Fruit fly (Drosophila melanogaster) whole organism, embryonic: Measurements from ENCODE around the gene Sec5.
A peak's percentile ranks its signal among the peaks of the same experiment; 100 is the strongest.

Experiments
- BEAF-32 ChIP-seq: fragments of 200-800 bp; sonication (Bioruptor generic); optimal IDR thresholded peaks from 3 replicates; lab custom pipeline; 2017; ENCODE audit warnings: missing biosample characterization, missing genetic modification characterization, mild to moderate bottlenecking, moderate library complexity, missing genetic modification reagents
- Bteb2 ChIP-seq: fragments of 200-800 bp; sonication (Bioruptor generic); optimal IDR thresholded peaks from 2 replicates; lab custom pipeline; 2016; ENCODE audit warnings: missing biosample characterization, missing genetic modification characterization
- CG10543 ChIP-seq: fragments of 200-800 bp; sonication (Bioruptor generic); optimal IDR thresholded peaks from 3 replicates; lab custom pipeline; 2017; ENCODE audit warnings: missing biosample characterization, mild to moderate bottlenecking, missing genetic modification characterization, moderate library complexity
- CG11456 ChIP-seq: fragments of 200-800 bp; sonication (Bioruptor generic); IDR thresholded peaks from 3 replicates; pipeline ENCODE4 v1.3.6; 2022; ENCODE audit warnings: missing biosample characterization, missing genetic modification characterization
- CG13123 ChIP-seq: fragments of 200-800 bp; sonication (Bioruptor generic); optimal IDR thresholded peaks from 2 replicates; lab custom pipeline; 2016; ENCODE audit warnings: missing biosample characterization, missing genetic modification characterization
- CG14441 ChIP-seq: fragments of 200-800 bp; sonication (Bioruptor generic); IDR thresholded peaks from 2 replicates; pipeline ENCODE4 v1.3.6; 2022; ENCODE audit warnings: missing biosample characterization, missing genetic modification characterization
- CG14667 ChIP-seq: fragments of 200-800 bp; sonication (Bioruptor generic); IDR thresholded peaks from 2 replicates; pipeline ENCODE4 v1.3.6; 2022; ENCODE audit warnings: missing biosample characterization, missing genetic modification characterization
- CG16813 ChIP-seq: fragments of 200-800 bp; sonication (Bioruptor generic); IDR thresholded peaks from 3 replicates; pipeline ENCODE4 v1.3.6; 2022; ENCODE audit warnings: missing biosample characterization, missing genetic modification characterization; ENCODE audit not compliant: partially characterized antibody
- CG16815 ChIP-seq: fragments of 200-800 bp; sonication (Bioruptor generic); optimal IDR thresholded peaks from 3 replicates; lab custom pipeline; 2017; ENCODE audit warnings: missing biosample characterization, mild to moderate bottlenecking, missing genetic modification characterization
- CG18011 ChIP-seq: fragments of 200-800 bp; sonication (Bioruptor generic); optimal IDR thresholded peaks from 2 replicates; lab custom pipeline; 2017; ENCODE audit warnings: missing biosample characterization, missing genetic modification characterization, mild to moderate bottlenecking, moderate library complexity, missing genotype
- CG18476 ChIP-seq: fragments of 200-800 bp; sonication (Bioruptor generic); optimal IDR thresholded peaks from 2 replicates; lab custom pipeline; 2016; ENCODE audit warnings: missing biosample characterization, mild to moderate bottlenecking, missing genetic modification characterization
- CG30020 ChIP-seq: fragments of 200-800 bp; optimal IDR thresholded peaks from 2 replicates; lab custom pipeline; 2019; ENCODE audit warnings: missing biosample characterization, mild to moderate bottlenecking, missing genetic modification characterization, moderate library complexity
- CG31224 ChIP-seq: fragments of 200-800 bp; sonication (Bioruptor generic); IDR thresholded peaks from 2 replicates; pipeline ENCODE4 v1.3.6; 2022; ENCODE audit warnings: missing biosample characterization, missing genetic modification characterization
- CG32772 ChIP-seq: fragments of 200-800 bp; sonication (Bioruptor generic); IDR thresholded peaks from 2 replicates; pipeline ENCODE4 v1.3.6; 2022; ENCODE audit warnings: missing biosample characterization, missing genetic modification characterization
- CG33213 ChIP-seq: fragments of 200-800 bp; sonication (Bioruptor generic); optimal IDR thresholded peaks from 3 replicates; lab custom pipeline; 2016; ENCODE audit warnings: missing biosample characterization, missing genetic modification characterization
- CG4328 ChIP-seq: fragments of 200-800 bp; sonication (Bioruptor generic); optimal IDR thresholded peaks from 3 replicates; lab custom pipeline; 2017; ENCODE audit warnings: missing biosample characterization, missing genetic modification reagents, missing genetic modification characterization
- CG6272 ChIP-seq: fragments of 200-800 bp; sonication (Bioruptor generic); IDR thresholded peaks from 2 replicates; pipeline ENCODE4 v1.3.6; 2022; ENCODE audit warnings: missing biosample characterization, missing genetic modification characterization
- CG7556 ChIP-seq: fragments of 200-800 bp; sonication (Bioruptor generic); optimal IDR thresholded peaks from 2 replicates; lab custom pipeline; 2017; ENCODE audit warnings: missing biosample characterization, mild to moderate bottlenecking, missing genetic modification characterization
- CG7786 ChIP-seq: fragments of 200-800 bp; sonication (Bioruptor generic); optimal IDR thresholded peaks from 2 replicates; lab custom pipeline; 2016; ENCODE audit warnings: missing biosample characterization, missing genetic modification characterization
- CG9817 ChIP-seq: fragments of 200-800 bp; sonication (Bioruptor generic); optimal IDR thresholded peaks from 2 replicates; lab custom pipeline; 2018; ENCODE audit warnings: missing biosample characterization, mild to moderate bottlenecking, missing genetic modification characterization, moderate library complexity
- CG9932 ChIP-seq: fragments of 200-800 bp; sonication (Bioruptor generic); IDR thresholded peaks from 2 replicates; pipeline ENCODE4 v1.3.6; 2022; ENCODE audit warnings: missing biosample characterization, missing genetic modification characterization
- Chrac-16 ChIP-seq: fragments of 200-800 bp; sonication (Bioruptor generic); optimal IDR thresholded peaks from 3 replicates; lab custom pipeline; 2016; ENCODE audit warnings: missing biosample characterization, missing genetic modification characterization
- D ChIP-seq, 2 experiments: fragments of 200-800 bp in 1 of 2; fragments of >200 bp in 1 of 2; sonication (Bioruptor generic) in 1 of 2; optimal IDR thresholded peaks; 2 replicates in 1 of 2; 3 replicates in 1 of 2; lab custom pipeline; 2017; ENCODE audit warnings: mild to moderate bottlenecking in 1 of 2, missing biosample characterization in 1 of 2, missing genetic modification characterization in 1 of 2, missing genetic modification reagents in 1 of 2
- Dek ChIP-seq: fragments of 200-800 bp; sonication (Bioruptor generic); optimal IDR thresholded peaks from 3 replicates; lab custom pipeline; 2019; ENCODE audit warnings: missing biosample characterization, mild to moderate bottlenecking, missing genetic modification characterization, moderate library complexity
- Elba2 ChIP-seq: fragments of 200-800 bp; sonication (Bioruptor generic); optimal IDR thresholded peaks from 3 replicates; lab custom pipeline; 2016; ENCODE audit warnings: missing biosample characterization, missing genetic modification characterization
- Fer2 ChIP-seq: fragments of 200-800 bp; sonication (Bioruptor generic); optimal IDR thresholded peaks from 2 replicates; lab custom pipeline; 2018; ENCODE audit warnings: missing biosample characterization, mild to moderate bottlenecking, missing genetic modification characterization, moderate library complexity
- Fer3 ChIP-seq: fragments of 200-800 bp; sonication (Bioruptor generic); optimal IDR thresholded peaks from 2 replicates; lab custom pipeline; 2018; ENCODE audit warnings: missing biosample characterization, mild to moderate bottlenecking, missing genetic modification characterization, moderate library complexity
- HLH54F ChIP-seq: fragments of 200-800 bp; sonication (Bioruptor generic); optimal IDR thresholded peaks from 3 replicates; lab custom pipeline; 2016; ENCODE audit warnings: missing biosample characterization, missing genetic modification characterization
- HmgD ChIP-seq: fragments of 200-800 bp; sonication (Bioruptor generic); optimal IDR thresholded peaks from 3 replicates; lab custom pipeline; 2016; ENCODE audit warnings: missing biosample characterization, missing genetic modification characterization
- NFAT ChIP-seq: fragments of 200-800 bp; sonication (Bioruptor generic); IDR thresholded peaks from 2 replicates; pipeline ENCODE4 v1.3.6; 2022; ENCODE audit warnings: missing biosample characterization, missing genetic modification characterization
- Sry-δ ChIP-seq: fragments of 200-800 bp; sonication (Bioruptor generic); optimal IDR thresholded peaks from 2 replicates; lab custom pipeline; 2016; ENCODE audit warnings: missing biosample characterization, missing genetic modification characterization
- Usf ChIP-seq: fragments of 200-800 bp; sonication (Bioruptor generic); optimal IDR thresholded peaks from 2 replicates; lab custom pipeline; 2017; ENCODE audit warnings: missing genotype, missing biosample characterization, missing genetic modification characterization
- YL-1 ChIP-seq: fragments of 200-800 bp; sonication (Bioruptor generic); optimal IDR thresholded peaks from 3 replicates; lab custom pipeline; 2017; ENCODE audit warnings: missing biosample characterization, mild to moderate bottlenecking, missing genetic modification characterization
- al ChIP-seq: fragments of 200-800 bp; sonication (Bioruptor generic); IDR thresholded peaks from 2 replicates; pipeline ENCODE4 v1.3.6; 2022; ENCODE audit warnings: missing biosample characterization, missing genetic modification characterization
- bbx ChIP-seq: fragments of 200-800 bp; sonication (Bioruptor generic); IDR thresholded peaks from 2 replicates; pipeline ENCODE4 v1.3.6; 2022; ENCODE audit warnings: missing biosample characterization, missing genetic modification characterization; ENCODE audit not compliant: partially characterized antibody
- btn ChIP-seq: fragments of 200-800 bp; sonication (Bioruptor generic); optimal IDR thresholded peaks from 2 replicates; lab custom pipeline; 2016; ENCODE audit warnings: missing biosample characterization, missing genetic modification characterization
- cato ChIP-seq: fragments of 200-800 bp; sonication (Bioruptor generic); optimal IDR thresholded peaks from 2 replicates; lab custom pipeline; 2016; ENCODE audit warnings: missing biosample characterization, missing genetic modification characterization, borderline replicate concordance
- chm ChIP-seq: fragments of 200-800 bp; sonication (Bioruptor generic); IDR thresholded peaks from 2 replicates; pipeline ENCODE4 v1.3.6; 2022; ENCODE audit warnings: missing biosample characterization, missing genetic modification characterization
- chn ChIP-seq: fragments of 200-800 bp; sonication (Bioruptor generic); optimal IDR thresholded peaks from 2 replicates; lab custom pipeline; 2016; ENCODE audit warnings: missing biosample characterization, missing genetic modification characterization
- crp ChIP-seq, 2 experiments: fragments of 200-800 bp; sonication (Bioruptor generic); optimal IDR thresholded peaks; 2 replicates in 1 of 2; 3 replicates in 1 of 2; lab custom pipeline; 2017; ENCODE audit warnings: missing biosample characterization in 2 of 2, missing genetic modification characterization in 2 of 2, mild to moderate bottlenecking in 1 of 2, moderate library complexity in 1 of 2
- dpn ChIP-seq, 2 experiments: fragments of 200-800 bp; sonication (Bioruptor generic); optimal IDR thresholded peaks; 3 replicates each; lab custom pipeline; 2016; ENCODE audit warnings: missing biosample characterization in 2 of 2, missing genetic modification characterization in 2 of 2
- lmd ChIP-seq: fragments of 200-800 bp; sonication (Bioruptor generic); IDR thresholded peaks from 2 replicates; pipeline ENCODE4 v1.3.6; 2022; ENCODE audit warnings: missing biosample characterization, missing genetic modification characterization
- lola ChIP-seq, 3 experiments: fragments of >200 bp in 2 of 3; fragments of 200-800 bp in 1 of 3; sonication (Bioruptor generic) in 1 of 3; optimal IDR thresholded peaks; 2 replicates each; lab custom pipeline; 2017 to 2019; ENCODE audit warnings: missing biosample characterization in 3 of 3, missing genetic modification characterization in 3 of 3, mild to moderate bottlenecking in 1 of 3, moderate library complexity in 1 of 3
- psq ChIP-seq: fragments of 200-800 bp; sonication (Bioruptor generic); optimal IDR thresholded peaks from 2 replicates; lab custom pipeline; 2017; ENCODE audit warnings: missing biosample characterization, missing genetic modification characterization
- row ChIP-seq: fragments of 200-800 bp; sonication (Bioruptor generic); IDR thresholded peaks from 3 replicates; pipeline ENCODE4 v1.3.6; 2022; ENCODE audit warnings: missing biosample characterization, missing genetic modification characterization
- slp2 ChIP-seq: fragments of 200-800 bp; sonication (Bioruptor generic); optimal IDR thresholded peaks from 2 replicates; lab custom pipeline; 2016; ENCODE audit warnings: missing biosample characterization, missing genetic modification characterization
- sob ChIP-seq: fragments of 200-800 bp; sonication (Bioruptor generic); IDR thresholded peaks from 2 replicates; pipeline ENCODE4 v1.3.6; 2022; ENCODE audit warnings: missing biosample characterization, missing genetic modification characterization
- ssp ChIP-seq: fragments of 200-800 bp; sonication (Bioruptor generic); IDR thresholded peaks from 2 replicates; pipeline ENCODE4 v1.3.6; 2022; ENCODE audit warnings: missing biosample characterization, missing genetic modification characterization
- sug ChIP-seq: fragments of 200-800 bp; optimal IDR thresholded peaks from 2 replicates; lab custom pipeline; 2019; ENCODE audit warnings: missing biosample characterization, mild to moderate bottlenecking, missing genetic modification characterization, moderate library complexity
- vvl ChIP-seq: fragments of 200-800 bp; sonication (Bioruptor generic); IDR thresholded peaks from 2 replicates; pipeline ENCODE4 v1.3.6; 2022; ENCODE audit warnings: missing biosample characterization, missing genetic modification characterization

Gene Sec5

dm6 chr2L:3457007-3457406 lies at the start of gene Sec5, which contains the start of gene Cog3 (continued):
- peak; percentile 71 for TF ChIP-seq lmd
- TF ChIP-seq CG11456 (GFP tag; lab: Robert Waterston, UW), result no peak; the same call in 2 of the 3 replicates
- peak; percentile 61 for TF ChIP-seq Chrac-16
- TF ChIP-seq al (GFP tag; lab: Robert Waterston, UW), result peak; percentile 73
- TF ChIP-seq CG6272 (GFP tag; lab: Robert Waterston, UW), result peak; percentile 28; the same call in 1 of the 2 replicates
- peak; percentile 2 for TF ChIP-seq CG18476
- TF ChIP-seq CG14441 (GFP tag; lab: Robert Waterston, UW), result peak; percentile 59
- TF ChIP-seq HmgD (GFP tag; lab: Kevin White, UChicago), result peak; percentile 17
- TF ChIP-seq CG16815 (GFP tag; lab: Kevin White, UChicago), result peak; percentile 54
- peak; percentile 14 for TF ChIP-seq psq (GFP tag; lab: Kevin White, UChicago)
- TF ChIP-seq CG32772 (GFP tag; lab: Robert Waterston, UW), result peak; percentile 46; the same call in 1 of the 2 replicates
- peak; percentile 93 to 98 for TF ChIP-seq crp (GFP tag; optimal IDR thresholded peaks at IDR 0.05; lab: Kevin White, UChicago)
- peak; percentile 43; the same call in 1 of the 2 replicates for TF ChIP-seq ssp (GFP tag; lab: Robert Waterston, UW)
- TF ChIP-seq BEAF-32, result peak; percentile 24
- peak in 1 of 3 experiments; percentile 59 for TF ChIP-seq lola (GFP tag; optimal IDR thresholded peaks at IDR 0.05; lab: Kevin White, UChicago)
- TF ChIP-seq Sry-δ (GFP tag; lab: Kevin White, UChicago), result no peak
- TF ChIP-seq CG18011, result peak; percentile 29
- TF ChIP-seq CG13123 (GFP tag; lab: Kevin White, UChicago), result no peak
- TF ChIP-seq Usf (GFP tag; lab: Kevin White, UChicago), result peak; percentile 13
- no peak for TF ChIP-seq chm (GFP tag; lab: Robert Waterston, UW)
- 0 out of 3 replicates have a peak, but pooled peaks have one; percentile 8 for TF ChIP-seq CG16813
- peak; percentile 38 for TF ChIP-seq CG7556 (GFP tag; lab: Kevin White, UChicago)
- TF ChIP-seq CG31224 (GFP tag; lab: Robert Waterston, UW), result peak; percentile 46; the same call in 1 of the 2 replicates
- peak; percentile 62 for TF ChIP-seq HLH54F (GFP tag; lab: Kevin White, UChicago)
- no peak for TF ChIP-seq D (optimal IDR thresholded peaks at IDR 0.05; lab: Kevin White, UChicago)
- peak; percentile 74 for TF ChIP-seq D (GFP tag; optimal IDR thresholded peaks at IDR 0.05; lab: Kevin White, UChicago)
- TF ChIP-seq CG4328 (GFP tag; lab: Kevin White, UChicago), result peak; percentile 63
- TF ChIP-seq CG33213 (GFP tag; lab: Kevin White, UChicago), result no peak
- TF ChIP-seq CG9932, result peak; percentile 77
- peak; percentile 45 to 52 for TF ChIP-seq dpn (GFP tag; optimal IDR thresholded peaks at IDR 0.05; lab: Kevin White, UChicago)
- peak; percentile 47 for TF ChIP-seq chn (GFP tag; lab: Kevin White, UChicago)
- peak; percentile 80 for TF ChIP-seq CG10543 (GFP tag; lab: Kevin White, UChicago)
- TF ChIP-seq btn (GFP tag; lab: Kevin White, UChicago), result no peak
- TF ChIP-seq NFAT, result peak; percentile 46
- TF ChIP-seq CG7786 (GFP tag; lab: Kevin White, UChicago), result peak; percentile 30
- peak; percentile 66 for TF ChIP-seq CG9817 (tag; lab: Kevin White, UChicago)
- TF ChIP-seq row (GFP tag; lab: Robert Waterston, UW), result peak; percentile 97
- no peak for TF ChIP-seq bbx
- peak; percentile 6 for TF ChIP-seq slp2
- TF ChIP-seq vvl (GFP tag; lab: Robert Waterston, UW), result peak; percentile 75
- peak; percentile 7 for TF ChIP-seq cato (GFP tag; lab: Kevin White, UChicago)
- TF ChIP-seq Elba2 (GFP tag; lab: Kevin White, UChicago), result peak; percentile 20
- TF ChIP-seq YL-1 (GFP tag; lab: Kevin White, UChicago), result peak; percentile 86
- TF ChIP-seq Fer2 (tag; lab: Kevin White, UChicago), result peak; percentile 66
- peak; percentile 45 for TF ChIP-seq CG30020
- peak; percentile 20 for TF ChIP-seq Bteb2 (GFP tag; lab: Kevin White, UChicago)
- TF ChIP-seq Dek (tag; lab: Kevin White, UChicago), result peak; percentile 49
- TF ChIP-seq sob (GFP tag; lab: Robert Waterston, UW), result peak; percentile 77
- TF ChIP-seq sug, result peak; percentile 81
- peak; percentile 32; the same call in 1 of the 2 replicates for TF ChIP-seq CG14667 (GFP tag; lab: Robert Waterston, UW)
- peak; percentile 74 for TF ChIP-seq Fer3
